Fruit fly (Drosophila melanogaster) whole organism, wandering third instar larva: ENCODE measurements around the gene PAPLA1.

Experiments used
- GATAd ChIP-seq: sonication (Bioruptor generic); optimal IDR thresholded peaks from 2 replicates; lab custom pipeline; 2016; ENCODE audit warnings: missing biosample characterization, missing genetic modification characterization
- Hnf4 ChIP-seq: fragments of 200-800 bp; sonication (Bioruptor generic); optimal IDR thresholded peaks from 2 replicates; lab custom pipeline; 2016; ENCODE audit warnings: missing biosample characterization, mild to moderate bottlenecking, missing genetic modification characterization
- brk ChIP-seq: fragments of 200-800 bp; sonication (Bioruptor generic); optimal IDR thresholded peaks from 2 replicates; lab custom pipeline; 2016; ENCODE audit warnings: missing biosample characterization, mild to moderate bottlenecking, missing genetic modification characterization
- dl ChIP-seq, 2 experiments: fragments of 175-275, 200-275 bp in 1 of 2; fragments of 200-275 bp in 1 of 2; sonication (Bioruptor generic); optimal IDR thresholded peaks; lab custom pipeline; 2018; ENCODE audit warnings: mild to moderate bottlenecking in 2 of 2, missing biosample characterization in 2 of 2, missing genetic modification characterization in 2 of 2, moderate library complexity in 2 of 2; ENCODE audit not compliant: partially characterized antibody in 2 of 2, insufficient read depth in 1 of 2
- dsf ChIP-seq: sonication (Bioruptor generic); optimal IDR thresholded peaks from 2 replicates; lab custom pipeline; 2016; ENCODE audit warnings: missing biosample characterization, missing genetic modification characterization, borderline replicate concordance
- fru ChIP-seq: fragments of 200-800 bp; sonication (Bioruptor generic); optimal IDR thresholded peaks from 3 replicates; lab custom pipeline; 2016; ENCODE audit warnings: missing biosample characterization, mild to moderate bottlenecking, missing genetic modification characterization
- h ChIP-seq: fragments of 200-800 bp; sonication (Bioruptor generic); optimal IDR thresholded peaks from 3 replicates; lab custom pipeline; 2016; ENCODE audit warnings: missing biosample characterization, mild to moderate bottlenecking, missing genetic modification characterization
- jim ChIP-seq: fragments of 175-275, 200-325 bp; sonication (Bioruptor generic); optimal IDR thresholded peaks from 2 replicates; lab custom pipeline; 2016; ENCODE audit warnings: missing biosample characterization, mild to moderate bottlenecking, missing genetic modification characterization
- pan ChIP-seq: fragments of >200 bp; optimal IDR thresholded peaks from 2 replicates; lab custom pipeline; 2017
- psq ChIP-seq: fragments of 200-800 bp; sonication (Bioruptor generic); optimal IDR thresholded peaks from 3 replicates; lab custom pipeline; 2017; ENCODE audit warnings: missing biosample characterization, mild to moderate bottlenecking, missing genetic modification characterization, moderate library complexity
- sage ChIP-seq: fragments of 200-800 bp; sonication (Bioruptor generic); optimal IDR thresholded peaks from 2 replicates; lab custom pipeline; 2016; ENCODE audit warnings: missing biosample characterization, mild to moderate bottlenecking, missing genetic modification characterization
- usp ChIP-seq: fragments of >200 bp; optimal IDR thresholded peaks from 2 replicates; lab custom pipeline; 2017; ENCODE audit warnings: missing biosample characterization, missing genetic modification characterization
- woc ChIP-seq: sonication (Bioruptor generic); optimal IDR thresholded peaks from 2 replicates; lab custom pipeline; 2016; ENCODE audit warnings: missing biosample characterization, mild to moderate bottlenecking, missing genetic modification characterization

DNA sequence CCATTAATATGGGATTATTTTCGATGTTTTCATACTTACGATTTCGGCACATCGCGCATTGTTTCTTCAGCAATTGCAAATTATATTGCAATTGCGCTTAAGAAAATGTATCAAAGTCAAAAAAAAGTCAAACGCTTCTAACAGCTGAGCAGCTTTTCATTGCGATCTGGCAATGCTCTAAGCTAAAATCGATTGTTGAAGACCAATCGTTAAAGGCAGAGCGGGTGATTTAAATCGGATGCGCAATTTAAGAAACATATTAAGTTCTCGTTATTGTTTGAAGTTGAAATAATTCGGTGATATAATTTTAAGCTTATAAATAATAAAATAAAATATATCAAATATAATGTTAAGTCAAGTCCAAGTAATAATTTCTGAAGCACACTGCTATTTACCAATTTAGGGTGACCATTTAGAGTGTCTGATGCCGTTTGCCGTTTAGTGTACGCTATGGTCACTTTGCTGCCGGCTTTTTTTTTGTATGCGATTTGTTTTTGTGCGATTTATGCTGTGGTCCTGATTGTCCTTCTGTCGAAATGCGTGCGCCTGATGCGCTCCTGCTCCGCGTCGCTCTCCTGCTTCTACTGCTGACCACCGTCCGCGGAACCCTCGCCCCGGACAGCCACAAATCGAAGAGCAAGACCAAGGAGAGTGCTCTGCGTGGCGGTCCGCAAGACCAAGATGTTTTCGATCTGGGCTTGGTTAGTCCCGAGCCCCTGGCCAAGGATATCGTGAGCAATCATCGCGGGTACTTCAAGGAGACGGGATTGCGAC is 37.5 kb upstream of the PAPLA1 start, which contains the start of the genes CG8475 and CG8460:
- TF ChIP-seq fru (GFP tag; lab: Kevin White, UChicago) (no peak), sage (GFP tag; lab: Kevin White, UChicago) (no peak), usp (GFP tag; lab: Kevin White, UChicago) (no peak), h (no peak), GATAd (no peak), dsf (GFP tag; lab: Kevin White, UChicago) (no peak), woc (no peak), dl (GFP tag; optimal IDR thresholded peaks at IDR 0.05; lab: Kevin White, UChicago; ENCODE audit: insufficient read depth in 1 of 2, partially characterized antibody in 2 of 2) (no peak), jim (GFP tag; lab: Kevin White, UChicago) (no peak), pan (lab: Kevin White, UChicago) (no peak), Hnf4 (no peak), psq (GFP tag; lab: Kevin White, UChicago) (no peak), brk (GFP tag; lab: Kevin White, UChicago) (no peak)
